Worm (Caenorhabditis elegans) whole organism, late embryonic: Measurements from ENCODE around the gene K07F5.17.

Experiments
- C38D4.7 ChIP-seq: fragments of 200-800 bp; sonication (Bioruptor generic); optimal IDR thresholded peaks from 2 replicates; lab custom pipeline; 2018; ENCODE audit warnings: mild to moderate bottlenecking, missing genetic modification characterization, moderate library complexity, missing compliant biosample characterization
- ceh-14 ChIP-seq: sonication (generic microtip); optimal IDR thresholded peaks from 2 replicates; lab custom pipeline; 2016; ENCODE audit warnings: missing genotype, missing genetic modification characterization, missing compliant biosample characterization
- ceh-18 ChIP-seq: sonication (generic microtip); optimal IDR thresholded peaks from 2 replicates; lab custom pipeline; 2016; ENCODE audit warnings: missing genetic modification characterization, missing compliant biosample characterization
- ceh-24 ChIP-seq: sonication (generic microtip); optimal IDR thresholded peaks from 2 replicates; lab custom pipeline; 2016; ENCODE audit warnings: mild to moderate bottlenecking, missing genetic modification characterization, missing compliant biosample characterization
- ceh-31 ChIP-seq: sonication (generic microtip); optimal IDR thresholded peaks from 2 replicates; lab custom pipeline; 2016; ENCODE audit warnings: missing genetic modification characterization, missing compliant biosample characterization
- ceh-34 ChIP-seq: sonication (generic microtip); optimal IDR thresholded peaks from 2 replicates; lab custom pipeline; 2016; ENCODE audit warnings: mild to moderate bottlenecking, missing genetic modification characterization, missing compliant biosample characterization
- ceh-48 ChIP-seq: sonication (generic microtip); optimal IDR thresholded peaks from 2 replicates; lab custom pipeline; 2016; ENCODE audit warnings: missing genetic modification characterization, inconsistent platforms, missing compliant biosample characterization
- ceh-6 ChIP-seq: fragments of 200-800 bp; sonication (Bioruptor generic); optimal IDR thresholded peaks from 2 replicates; lab custom pipeline; 2018; ENCODE audit warnings: mild to moderate bottlenecking, missing genetic modification characterization, missing compliant biosample characterization
- che-1 ChIP-seq: sonication (generic microtip); optimal IDR thresholded peaks from 2 replicates; lab custom pipeline; 2016; ENCODE audit warnings: mild to moderate bottlenecking, missing genetic modification characterization, missing compliant biosample characterization
- dmd-4 ChIP-seq: sonication (generic microtip); optimal IDR thresholded peaks from 2 replicates; lab custom pipeline; 2016; ENCODE audit warnings: borderline replicate concordance, missing genetic modification characterization, missing compliant biosample characterization
- elt-2 ChIP-seq: sonication (generic microtip); optimal IDR thresholded peaks from 2 replicates; lab custom pipeline; 2016; ENCODE audit warnings: missing genetic modification reagents, missing genetic modification characterization, missing compliant biosample characterization
- elt-4 ChIP-seq: sonication (generic microtip); optimal IDR thresholded peaks from 2 replicates; lab custom pipeline; 2016; ENCODE audit warnings: missing genetic modification characterization, missing compliant biosample characterization
- ets-4 ChIP-seq: sonication (generic microtip); optimal IDR thresholded peaks from 2 replicates; lab custom pipeline; 2016; ENCODE audit warnings: missing genetic modification characterization, missing compliant biosample characterization
- gmeb-2 ChIP-seq: sonication (generic microtip); optimal IDR thresholded peaks from 2 replicates; lab custom pipeline; 2016; ENCODE audit warnings: missing genetic modification characterization, inconsistent platforms, missing compliant biosample characterization
- hlh-13 ChIP-seq: fragments of 200-800 bp; sonication (Bioruptor generic); optimal IDR thresholded peaks from 2 replicates; lab custom pipeline; 2018; ENCODE audit warnings: mild to moderate bottlenecking, missing genetic modification characterization, missing compliant biosample characterization
- hlh-30 ChIP-seq: sonication (generic microtip); optimal IDR thresholded peaks from 2 replicates; lab custom pipeline; 2017; ENCODE audit warnings: antibody characterized with exemption, missing genetic modification characterization, missing compliant biosample characterization; ENCODE audit not compliant: insufficient read depth
- lim-6 ChIP-seq: sonication (generic microtip); optimal IDR thresholded peaks from 2 replicates; lab custom pipeline; 2016; ENCODE audit warnings: missing genetic modification characterization, missing compliant biosample characterization
- madf-2 ChIP-seq: sonication (generic microtip); optimal IDR thresholded peaks from 2 replicates; lab custom pipeline; 2017; ENCODE audit warnings: missing genetic modification characterization, missing compliant biosample characterization
- nfya-1 ChIP-seq: sonication (generic microtip); optimal IDR thresholded peaks from 2 replicates; lab custom pipeline; 2017; ENCODE audit warnings: missing genetic modification characterization, mild to moderate bottlenecking, missing compliant biosample characterization, antibody characterized with exemption, moderate library complexity
- nhr-232 ChIP-seq: sonication (generic microtip); optimal IDR thresholded peaks from 2 replicates; lab custom pipeline; 2016; ENCODE audit warnings: missing genetic modification characterization, missing compliant biosample characterization
- npax-4 ChIP-seq: sonication (generic microtip); optimal IDR thresholded peaks from 2 replicates; lab custom pipeline; 2016; ENCODE audit warnings: missing genetic modification characterization, missing compliant biosample characterization
- pat-9 ChIP-seq: fragments of 200-800 bp; sonication (Bioruptor generic); optimal IDR thresholded peaks from 2 replicates; lab custom pipeline; 2018; ENCODE audit warnings: mild to moderate bottlenecking, missing genetic modification characterization, moderate library complexity, missing compliant biosample characterization
- pax-1 ChIP-seq: fragments of 150-350 bp; optimal IDR thresholded peaks from 2 replicates; lab custom pipeline; 2014; ENCODE audit warnings: missing biosample characterization, missing genetic modification characterization
- pqm-1 ChIP-seq: sonication (generic microtip); optimal IDR thresholded peaks from 2 replicates; lab custom pipeline; 2016; ENCODE audit warnings: missing genetic modification characterization, missing compliant biosample characterization
- pros-1 ChIP-seq: fragments of 150-350 bp; optimal IDR thresholded peaks from 2 replicates; lab custom pipeline; 2014; ENCODE audit warnings: missing biosample characterization, missing genetic modification reagents, missing genetic modification characterization
- ref-2 ChIP-seq: sonication (generic microtip); optimal IDR thresholded peaks from 2 replicates; lab custom pipeline; 2016; ENCODE audit warnings: missing genetic modification characterization, missing compliant biosample characterization
- sox-2 ChIP-seq: fragments of 200-800 bp; sonication (Bioruptor generic); IDR thresholded peaks from 2 replicates; pipeline ENCODE4 v1.3.6; 2022; ENCODE audit warnings: missing genetic modification reagents, missing genetic modification characterization, missing compliant biosample characterization
- sox-4 ChIP-seq: sonication (generic microtip); optimal IDR thresholded peaks from 2 replicates; lab custom pipeline; 2017; ENCODE audit warnings: mild to moderate bottlenecking, missing genetic modification characterization, inconsistent platforms, missing compliant biosample characterization
- syd-9 ChIP-seq: sonication (generic microtip); optimal IDR thresholded peaks from 2 replicates; lab custom pipeline; 2016; ENCODE audit warnings: mild to moderate bottlenecking, missing genetic modification characterization, moderate library complexity, missing compliant biosample characterization
- tbx-2 ChIP-seq: sonication (generic microtip); optimal IDR thresholded peaks from 2 replicates; lab custom pipeline; 2016; ENCODE audit warnings: missing genetic modification characterization, missing compliant biosample characterization
- unc-42 ChIP-seq: sonication (generic microtip); optimal IDR thresholded peaks from 2 replicates; lab custom pipeline; 2016; ENCODE audit warnings: missing genotype, missing genetic modification characterization, missing compliant biosample characterization
- unc-55 ChIP-seq: sonication (generic microtip); optimal IDR thresholded peaks from 2 replicates; lab custom pipeline; 2017; ENCODE audit warnings: missing biosample characterization, missing genetic modification reagents, missing genetic modification characterization
- zip-5 ChIP-seq: sonication (generic microtip); optimal IDR thresholded peaks from 2 replicates; lab custom pipeline; 2016; ENCODE audit warnings: missing genetic modification characterization, missing compliant biosample characterization
- ztf-16 ChIP-seq: sonication (generic microtip); optimal IDR thresholded peaks from 2 replicates; lab custom pipeline; 2017; ENCODE audit warnings: missing genetic modification characterization, missing compliant biosample characterization

K07F5.17 gene

DNA sequence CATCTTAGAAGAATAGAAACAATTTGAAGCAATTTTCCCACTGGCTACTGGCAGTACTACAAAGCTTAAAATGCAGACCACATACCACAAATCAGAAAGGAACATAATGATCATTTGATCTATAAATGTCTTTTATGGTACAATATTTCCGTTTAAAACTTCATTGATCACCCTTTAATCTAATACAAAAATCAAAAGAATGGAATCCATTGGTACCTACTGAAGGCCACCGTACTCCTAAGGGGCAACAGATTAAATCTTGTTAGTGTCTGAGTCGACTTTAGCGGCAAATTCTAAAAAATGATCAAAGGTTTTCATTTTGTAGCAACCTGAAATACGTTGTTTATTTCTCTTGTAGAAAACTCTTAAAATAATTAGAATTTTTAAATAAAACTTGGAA lies 30.0 kb downstream of the K07F5.17 start:
- TF ChIP-seq che-1 (tag; lab: Kevin White, UChicago) (no peak), dmd-4 (tag; lab: Kevin White, UChicago) (no peak), ceh-48 (tag; lab: Kevin White, UChicago) (no peak), ceh-14 (no peak), lim-6 (tag; lab: Kevin White, UChicago) (no peak), pat-9 (tag; lab: Kevin White, UChicago) (no peak), zip-5 (tag; lab: Kevin White, UChicago) (no peak), gmeb-2 (tag; lab: Kevin White, UChicago) (no peak), ceh-24 (tag; lab: Kevin White, UChicago) (no peak), pqm-1 (tag; lab: Kevin White, UChicago) (no peak), ceh-6 (GFP tag; lab: Kevin White, UChicago) (no peak)

DNA sequence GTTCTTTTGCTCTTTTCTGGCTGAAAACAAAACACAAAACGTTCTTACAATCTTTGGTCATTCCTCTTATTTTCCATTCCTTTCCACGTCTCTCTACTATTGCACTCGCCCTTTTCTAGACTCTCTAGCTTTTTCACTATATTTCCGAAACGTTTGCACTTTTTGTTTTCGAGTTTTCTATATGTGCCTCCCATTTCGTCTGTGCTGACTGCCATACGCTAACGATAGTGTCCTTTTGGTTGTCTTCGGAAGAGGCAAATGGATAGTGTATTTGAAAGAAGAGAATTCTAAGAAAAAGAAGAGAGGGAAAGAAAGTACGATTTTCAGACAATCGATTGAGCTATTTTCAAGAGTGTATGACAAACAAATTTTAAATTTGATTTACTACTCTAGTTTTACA lies 30.6 kb downstream of the K07F5.17 start:
- no peak for TF ChIP-seq madf-2 (tag; lab: Kevin White, UChicago)
- TF ChIP-seq npax-4 (tag; lab: Kevin White, UChicago), result no peak
- no peak for TF ChIP-seq pax-1 (tag; lab: Kevin White, UChicago)
- TF ChIP-seq hlh-30, result no peak

DNA sequence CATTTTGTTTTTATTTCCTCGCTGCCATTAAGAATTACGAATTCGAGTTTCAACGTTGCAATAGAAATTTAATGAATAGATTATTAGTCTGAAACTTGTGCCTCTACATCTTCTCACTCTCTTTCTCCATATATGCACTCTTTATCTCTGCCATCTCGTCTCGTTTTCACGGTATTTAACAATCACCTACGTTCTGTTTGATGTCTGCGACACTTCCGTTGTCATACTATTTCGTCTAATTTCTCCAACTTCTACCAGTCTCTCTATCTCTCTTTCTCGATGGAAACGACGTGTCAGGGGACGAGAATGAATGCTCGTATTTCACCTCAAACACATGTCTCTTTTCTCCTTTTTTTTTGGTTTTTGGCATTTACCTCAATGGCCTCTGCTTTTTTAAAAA lies 31.7 kb downstream of the K07F5.17 start:
- no peak for TF ChIP-seq nhr-232
- TF ChIP-seq elt-2 (tag; lab: Kevin White, UChicago), result no peak
- peak; percentile 28 for TF ChIP-seq nfya-1
- peak; percentile 11 for TF ChIP-seq ceh-18
- no peak for TF ChIP-seq pros-1 (tag; lab: Kevin White, UChicago)
- TF ChIP-seq ceh-34 (tag; lab: Kevin White, UChicago), result peak; percentile 79
- TF ChIP-seq ceh-31 (tag; lab: Kevin White, UChicago), result peak; percentile 34
- peak; percentile 31 for TF ChIP-seq hlh-30
- TF ChIP-seq sox-2 (GFP tag; lab: Robert Waterston, UW), result no peak
- peak; percentile 9 for TF ChIP-seq unc-55 (GFP tag; lab: Kevin White, UChicago)
- no peak for TF ChIP-seq sox-4 (tag; lab: Kevin White, UChicago)

DNA sequence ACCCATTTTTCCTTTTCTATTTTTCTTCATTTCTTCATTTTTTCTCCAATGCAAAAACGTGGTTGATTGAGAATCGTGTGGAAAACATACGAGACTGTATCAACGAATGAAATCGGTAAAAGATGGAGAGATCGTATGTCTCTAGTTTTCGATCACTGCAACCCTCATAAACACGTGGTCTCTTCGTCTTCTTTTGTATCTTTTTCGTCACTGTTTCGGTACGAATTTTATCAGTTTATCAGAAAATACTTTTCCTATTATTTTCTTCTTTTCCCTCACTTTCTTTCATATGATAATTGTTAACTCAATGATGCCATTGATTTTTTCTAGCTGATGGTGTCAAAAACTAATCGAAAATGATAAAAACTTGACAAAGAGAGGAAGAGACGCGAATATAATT lies 33.5 kb downstream of the K07F5.17 start:
- TF ChIP-seq ets-4 (tag; lab: Kevin White, UChicago), result no peak
- no peak for TF ChIP-seq lim-6 (tag; lab: Kevin White, UChicago)
- no peak for TF ChIP-seq ref-2 (tag; lab: Kevin White, UChicago)
- TF ChIP-seq ceh-18, result no peak

DNA sequence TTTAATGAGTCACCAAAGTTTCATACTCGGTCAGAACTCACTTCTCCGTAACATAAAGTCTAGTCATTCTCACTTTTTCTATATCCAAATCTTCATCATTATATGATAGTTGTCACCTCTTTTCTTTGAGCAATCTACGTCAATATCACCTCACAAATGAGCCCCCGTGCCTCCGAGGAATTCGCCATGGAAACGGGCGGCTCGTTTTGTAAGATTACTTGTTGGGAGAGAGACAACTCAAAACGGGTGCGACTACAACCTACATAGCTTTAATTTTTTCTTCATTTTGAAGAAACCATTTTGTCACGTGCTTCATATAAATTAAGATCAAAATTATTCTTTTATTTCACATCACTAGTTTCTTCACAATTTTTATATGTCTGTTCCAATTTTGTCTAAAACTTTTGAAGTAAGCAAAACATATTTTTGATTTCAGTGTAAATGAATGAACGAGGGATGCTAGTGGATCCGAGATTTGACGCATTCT lies 36.8 kb downstream of the K07F5.17 start, which contains the start of gene nhr-4:
nhr-4 (plus strand) TSS at position 437 of the 487 bp plus-strand sequence.
- TF ChIP-seq dmd-4 (tag; lab: Kevin White, UChicago) (no peak), ets-4 (tag; lab: Kevin White, UChicago) (no peak), tbx-2 (tag; lab: Kevin White, UChicago) (no peak), hlh-13 (GFP tag; lab: Kevin White, UChicago) (no peak), gmeb-2 (tag; lab: Kevin White, UChicago) (no peak), ztf-16 (tag; lab: Kevin White, UChicago) (no peak), syd-9 (tag; lab: Kevin White, UChicago) (no peak), elt-4 (tag; lab: Kevin White, UChicago) (no peak), madf-2 (tag; lab: Kevin White, UChicago) (no peak), zip-5 (tag; lab: Kevin White, UChicago) (no peak), C38D4.7 (no peak), unc-42 (tag; lab: Kevin White, UChicago) (no peak), npax-4 (tag; lab: Kevin White, UChicago) (no peak)
